Fruit fly (Drosophila melanogaster): ENCODE results near the gene Acf.
A peak's percentile ranks its signal among the peaks of the same experiment; 100 is the strongest.

dm6 chr3R:31747429-31748048, 46.2 kb upstream of the Acf start, which contains the start of the genes nero and CG1910:
- no peak for TF ChIP-seq CG8478 (optimal IDR thresholded peaks at IDR 0.05)
- TF ChIP-seq CTCF (optimal IDR thresholded peaks at IDR 0.05) = peak; percentile 18 to 40
